Fruit fly (Drosophila melanogaster) Kc167 (cell line): ENCODE measurements around the gene alpha-Man-Ib.

Experiments
- Myc ChIP-seq: fragments of >200 bp; optimal IDR thresholded peaks from 2 replicates; lab custom pipeline; 2017; ENCODE audit warnings: missing external identifiers
- Sin3A ChIP-seq: fragments of >200 bp; optimal IDR thresholded peaks from 2 replicates; lab custom pipeline; 2018; ENCODE audit warnings: missing external identifiers
- h ChIP-seq: fragments of >200 bp; optimal IDR thresholded peaks from 3 replicates; lab custom pipeline; 2018; ENCODE audit warnings: missing external identifiers
- insv ChIP-seq: fragments of >200 bp; optimal IDR thresholded peaks from 3 replicates; lab custom pipeline; 2018; ENCODE audit warnings: missing external identifiers
- psq ChIP-seq: fragments of >200 bp; optimal IDR thresholded peaks from 2 replicates; lab custom pipeline; 2017; ENCODE audit warnings: missing external identifiers
- ttk ChIP-seq: sonication (Bioruptor generic); optimal IDR thresholded peaks from 2 replicates; lab custom pipeline; 2017; ENCODE audit warnings: missing external identifiers

Gene alpha-Man-Ib

DNA sequence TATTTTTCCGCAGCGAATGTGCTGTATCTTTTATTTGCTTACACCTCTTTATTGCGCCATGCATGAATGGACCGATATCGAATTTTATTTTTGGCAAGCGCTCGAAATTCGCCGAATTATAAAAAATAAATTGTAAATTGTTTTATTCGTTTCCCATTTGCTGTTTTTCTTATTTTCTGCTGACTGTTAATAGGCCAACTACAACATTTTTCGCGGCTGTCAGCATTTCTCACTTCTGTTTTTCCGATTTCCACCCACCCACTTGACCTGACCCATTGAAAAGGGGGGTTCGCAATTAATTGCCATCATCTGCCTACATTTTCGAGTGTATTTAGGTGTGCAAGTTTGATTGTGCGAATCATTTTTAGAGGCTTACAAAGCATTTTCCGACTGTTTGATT is 36.0 kb downstream of the alpha-Man-Ib start:
- TF ChIP-seq insv (lab: Kevin White, UChicago), result no peak
- TF ChIP-seq Myc (lab: Kevin White, UChicago), result no peak
- TF ChIP-seq psq (lab: Kevin White, UChicago), result no peak
- no peak for TF ChIP-seq Sin3A (lab: Kevin White, UChicago)
- TF ChIP-seq ttk (lab: Kevin White, UChicago), result no peak
- TF ChIP-seq h, result no peak

DNA sequence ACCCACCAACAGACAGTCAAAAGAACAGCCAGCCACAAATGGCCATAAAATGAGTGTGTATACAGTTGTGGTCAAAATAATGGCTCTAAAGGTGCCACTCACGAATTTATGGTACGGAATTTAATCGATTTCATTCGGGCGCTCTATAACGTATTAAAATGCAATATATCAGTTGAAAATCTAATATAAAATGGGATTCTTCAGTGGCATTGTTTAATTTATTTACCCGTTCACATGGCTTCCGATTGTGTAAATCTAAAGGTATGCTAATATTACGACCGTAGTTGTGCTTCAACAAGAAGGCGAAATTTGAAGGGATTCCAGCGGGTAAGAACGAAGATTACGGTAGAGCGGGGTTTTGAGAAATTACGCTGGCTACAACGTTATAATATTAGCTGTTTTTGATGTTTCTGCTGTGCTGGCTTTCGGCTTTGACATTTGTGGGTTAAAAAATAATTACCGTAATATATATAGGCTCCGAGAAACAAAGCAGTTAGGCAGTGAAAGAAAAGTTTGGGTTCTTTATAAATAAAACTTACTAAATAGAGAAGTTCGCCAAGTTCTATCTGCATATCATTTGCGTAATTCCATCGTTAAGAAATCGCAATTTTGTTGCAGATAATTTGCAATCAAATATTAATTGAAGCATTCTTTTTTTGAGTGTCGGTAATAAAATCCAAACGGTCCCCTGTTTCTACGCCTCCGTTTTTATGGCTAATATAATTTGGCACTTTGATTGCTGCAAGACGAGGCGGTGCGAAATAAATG is 36.8 kb downstream of the alpha-Man-Ib start:
- TF ChIP-seq Myc (lab: Kevin White, UChicago) (no peak), h (no peak), ttk (lab: Kevin White, UChicago) (no peak), Sin3A (lab: Kevin White, UChicago) (no peak), insv (lab: Kevin White, UChicago) (no peak), psq (lab: Kevin White, UChicago) (no peak)

DNA sequence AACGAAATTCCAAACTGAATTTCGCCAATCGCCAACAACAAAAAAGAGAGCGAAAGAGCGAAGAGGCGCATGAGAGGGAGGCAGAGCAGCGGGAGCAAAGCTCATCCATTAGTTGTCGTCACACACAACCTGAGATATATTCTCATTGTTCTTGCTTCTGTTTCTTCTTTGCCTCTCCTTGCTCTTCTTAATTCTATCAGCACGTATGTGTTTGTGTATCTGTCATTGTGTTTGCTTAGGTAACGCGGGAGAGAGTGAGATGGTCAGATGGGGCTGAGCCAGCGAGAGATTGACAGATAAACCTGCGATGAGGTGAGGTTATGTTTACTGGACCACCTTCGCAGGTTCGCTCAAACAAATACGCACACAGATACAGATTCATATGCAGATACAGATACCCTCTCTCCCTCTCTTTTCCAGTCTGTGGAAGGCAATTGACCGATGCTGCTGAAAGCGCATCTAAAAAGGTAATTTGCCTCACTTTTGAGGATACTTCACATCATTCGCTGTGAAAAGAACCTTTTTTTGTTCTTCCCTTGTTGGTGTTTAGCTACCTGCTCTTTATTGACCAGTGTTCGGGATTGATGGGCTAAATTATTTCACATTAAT is 38.5 kb downstream of the alpha-Man-Ib start:
- TF ChIP-seq psq (lab: Kevin White, UChicago) (no peak), Sin3A (lab: Kevin White, UChicago) (no peak), Myc (lab: Kevin White, UChicago) (no peak), insv (lab: Kevin White, UChicago) (no peak), h (no peak), ttk (lab: Kevin White, UChicago) (no peak)

DNA sequence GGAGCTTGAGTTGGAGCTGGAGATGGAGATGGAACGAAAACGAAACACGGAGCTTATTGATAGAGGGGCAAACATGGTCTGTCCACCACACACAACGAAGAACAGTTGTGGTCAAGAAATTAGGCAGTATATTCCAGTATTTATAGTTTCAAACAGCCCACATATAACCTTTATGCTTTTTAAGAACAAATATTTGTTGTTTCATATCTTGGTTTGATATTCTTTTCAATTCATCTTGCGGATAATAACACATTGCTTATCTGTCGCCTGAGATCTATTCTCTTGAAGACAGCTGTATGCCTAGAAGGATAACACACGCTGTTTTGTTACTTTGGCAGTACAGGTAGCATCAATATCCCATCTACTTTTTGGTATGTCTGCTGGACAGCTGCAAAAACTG is 39.8 kb downstream of the alpha-Man-Ib start:
- no peak for TF ChIP-seq psq (lab: Kevin White, UChicago)
- TF ChIP-seq Sin3A (lab: Kevin White, UChicago), result no peak
- TF ChIP-seq insv (lab: Kevin White, UChicago), result no peak
- TF ChIP-seq h, result no peak
- TF ChIP-seq ttk (lab: Kevin White, UChicago), result no peak
- TF ChIP-seq Myc (lab: Kevin White, UChicago), result no peak

DNA sequence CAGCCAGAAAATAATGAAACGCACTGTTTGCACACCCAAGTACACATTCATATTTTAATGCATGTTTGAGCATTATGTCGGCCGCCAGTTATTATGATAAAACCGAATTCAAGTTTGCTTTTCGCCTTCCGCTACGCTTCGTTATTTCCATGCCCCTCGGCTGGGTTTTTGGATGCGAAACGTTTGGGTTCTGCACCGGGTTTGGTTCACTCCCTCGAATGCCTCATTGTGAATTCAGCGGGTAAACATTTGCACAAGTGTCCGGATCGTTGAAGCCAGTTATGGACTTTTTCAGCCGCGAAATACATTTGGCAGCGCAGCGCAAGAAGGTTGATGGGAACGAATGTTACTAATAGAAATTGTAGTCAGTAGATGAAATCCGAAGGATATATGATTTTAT is 41.5 kb downstream of the alpha-Man-Ib start:
- TF ChIP-seq ttk (lab: Kevin White, UChicago) (no peak), h (no peak), insv (lab: Kevin White, UChicago) (no peak), psq (lab: Kevin White, UChicago) (no peak), Sin3A (lab: Kevin White, UChicago) (no peak), Myc (lab: Kevin White, UChicago) (no peak)

DNA sequence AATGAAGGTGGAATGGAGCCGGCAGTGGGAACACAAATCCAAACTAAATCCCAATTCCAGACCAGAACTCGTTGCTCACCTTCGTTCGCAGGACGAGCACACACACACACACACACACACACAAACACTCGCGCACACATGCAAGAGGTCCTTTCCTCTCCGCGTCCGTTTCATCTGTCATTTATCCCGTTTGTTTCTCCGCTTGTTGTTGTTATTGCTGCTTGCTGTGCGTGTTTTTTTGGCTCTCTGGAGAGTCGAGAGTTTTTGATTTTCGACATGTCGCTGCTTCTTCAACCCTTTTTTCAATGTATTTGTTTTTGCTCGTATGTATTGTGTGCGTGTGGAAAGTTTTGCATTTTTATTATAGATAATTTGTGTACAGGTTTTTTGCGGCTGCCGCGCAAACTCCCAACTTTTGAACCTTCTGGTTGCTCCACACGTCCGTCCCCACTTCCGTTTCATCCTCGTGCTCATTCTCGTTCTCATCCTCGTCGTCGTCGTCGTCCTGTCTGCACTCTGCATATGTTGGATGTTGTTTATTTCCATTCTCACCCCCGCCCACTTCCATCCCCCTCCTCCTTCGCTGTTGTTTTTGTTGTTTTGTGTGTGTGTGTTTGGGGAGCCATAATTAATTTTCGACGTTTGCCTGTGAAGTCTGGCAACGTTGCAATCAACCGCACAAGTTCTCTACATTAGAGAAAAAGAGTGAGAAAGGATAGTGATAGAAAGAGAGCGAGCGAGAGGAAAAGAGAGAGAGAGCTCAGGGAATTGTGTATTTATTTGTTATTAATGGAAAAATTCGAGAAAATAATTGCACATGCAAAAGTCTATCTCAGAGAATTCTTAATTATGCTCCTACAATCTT is 43.2 kb downstream of the alpha-Man-Ib start:
- no peak for TF ChIP-seq psq (lab: Kevin White, UChicago)
- no peak for TF ChIP-seq h
- TF ChIP-seq insv (lab: Kevin White, UChicago), result no peak
- no peak for TF ChIP-seq Myc (lab: Kevin White, UChicago)
- no peak for TF ChIP-seq ttk (lab: Kevin White, UChicago)
- no peak for TF ChIP-seq Sin3A (lab: Kevin White, UChicago)

DNA sequence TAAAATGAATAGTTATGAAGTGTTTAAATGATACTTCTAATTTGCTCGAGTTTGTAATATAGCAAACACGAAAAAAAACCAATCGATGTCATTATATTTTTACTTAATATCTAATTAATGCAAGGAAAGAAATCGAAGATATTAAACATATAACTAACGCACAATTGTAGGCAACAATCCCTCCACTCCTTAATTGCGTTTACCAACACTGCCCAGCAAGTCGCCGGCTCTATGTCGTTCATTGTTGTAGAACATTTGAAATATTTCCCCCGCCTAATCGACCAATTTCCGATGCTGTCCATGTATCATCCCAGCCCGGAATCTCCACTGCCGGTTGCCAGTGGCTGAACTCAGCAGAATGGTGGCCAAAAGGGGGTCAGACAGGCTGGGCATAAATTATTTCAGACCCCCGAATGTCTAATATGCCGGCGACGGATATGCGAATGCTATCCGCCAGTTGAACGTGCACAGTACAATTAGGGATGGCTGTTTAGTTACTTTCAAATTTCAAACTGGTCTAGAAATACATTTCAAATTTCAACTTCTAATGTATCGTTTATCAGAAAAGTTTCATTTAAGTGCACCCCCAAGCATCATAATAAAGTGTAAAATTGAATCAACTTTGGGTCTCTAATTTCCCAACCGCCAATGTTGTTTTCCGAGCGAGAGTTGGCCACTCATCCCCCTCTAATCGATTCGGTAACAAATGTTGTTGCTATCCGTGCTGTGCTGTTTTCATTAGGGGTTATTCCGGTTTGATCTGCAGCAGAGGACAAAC is 44.0 kb downstream of the alpha-Man-Ib start:
- TF ChIP-seq ttk (lab: Kevin White, UChicago) (no peak), Sin3A (lab: Kevin White, UChicago) (no peak), Myc (lab: Kevin White, UChicago) (no peak), h (no peak), insv (lab: Kevin White, UChicago) (no peak), psq (lab: Kevin White, UChicago) (no peak)

DNA sequence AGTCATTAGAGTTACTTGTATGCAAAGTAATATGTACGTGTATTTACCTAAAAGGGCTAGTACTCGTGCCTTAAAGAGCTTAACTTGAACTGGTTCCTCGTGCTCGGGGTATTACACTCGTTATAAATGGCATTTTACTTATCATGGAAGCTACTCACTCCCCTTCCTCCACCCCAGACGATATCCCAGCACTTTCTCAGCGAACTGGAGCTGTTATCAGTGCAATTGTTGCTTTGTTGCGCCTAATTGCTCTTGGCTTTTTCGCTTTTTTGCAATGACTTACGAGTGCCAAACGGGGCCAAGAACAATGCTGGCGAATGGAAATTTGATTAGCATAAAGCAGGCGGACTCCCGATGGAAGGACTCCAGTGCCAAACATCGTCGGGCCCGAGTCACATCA is 45.5 kb downstream of the alpha-Man-Ib start:
- TF ChIP-seq h (no peak), Sin3A (lab: Kevin White, UChicago) (no peak), ttk (lab: Kevin White, UChicago) (no peak), psq (lab: Kevin White, UChicago) (no peak), Myc (lab: Kevin White, UChicago) (no peak), insv (lab: Kevin White, UChicago) (no peak)

DNA sequence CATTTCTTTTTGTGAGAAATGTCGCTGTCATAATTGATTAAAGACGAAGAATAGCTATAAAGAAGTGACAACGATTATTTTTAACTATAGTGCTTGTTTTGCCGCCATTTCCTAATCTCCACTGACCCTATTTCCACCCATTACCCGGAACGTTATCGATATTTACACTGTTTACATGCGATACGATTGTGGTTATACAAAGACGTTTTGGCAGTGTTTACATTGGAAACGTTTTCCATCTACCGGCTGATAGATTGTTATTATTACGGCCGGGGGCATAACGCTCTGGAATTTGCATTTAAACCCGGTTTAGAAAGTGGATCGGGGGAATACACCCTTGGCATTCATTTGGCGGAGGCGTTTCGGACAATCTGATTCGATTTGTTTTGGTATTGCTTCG is 46.3 kb downstream of the alpha-Man-Ib start:
- TF ChIP-seq Myc (lab: Kevin White, UChicago) (no peak), h (no peak), ttk (lab: Kevin White, UChicago) (no peak), insv (lab: Kevin White, UChicago) (no peak), psq (lab: Kevin White, UChicago) (no peak), Sin3A (lab: Kevin White, UChicago) (no peak)

DNA sequence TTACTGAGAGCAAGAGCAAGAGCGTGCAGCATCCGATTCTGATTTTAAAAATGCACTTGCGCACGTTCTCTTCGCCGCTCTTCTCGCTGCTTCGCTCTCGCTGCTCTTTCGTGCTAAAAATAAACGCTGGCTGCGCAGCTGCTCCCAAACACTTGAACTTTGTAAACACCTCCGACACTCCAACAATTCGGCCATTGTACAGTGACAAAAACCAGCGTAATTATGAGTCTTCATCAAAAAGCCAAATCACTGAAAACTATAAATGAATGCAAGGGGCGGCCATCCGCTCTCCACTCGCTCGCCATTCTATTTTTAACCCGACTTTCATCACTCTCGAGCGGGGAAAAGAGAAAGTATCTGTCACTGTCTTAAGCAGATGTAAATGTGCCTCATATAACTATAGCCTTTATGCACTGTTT is 47.9 kb downstream of the alpha-Man-Ib start:
- no peak for TF ChIP-seq psq (lab: Kevin White, UChicago)
- no peak for TF ChIP-seq ttk (lab: Kevin White, UChicago)
- TF ChIP-seq h, result no peak
- TF ChIP-seq Myc (lab: Kevin White, UChicago), result no peak
- TF ChIP-seq insv (lab: Kevin White, UChicago), result no peak
- no peak for TF ChIP-seq Sin3A (lab: Kevin White, UChicago)
